Worm (Caenorhabditis elegans) whole organism, L4/young adult: Measurements from ENCODE around the gene F40A3.4.

ENCODE experiments used
- W03F9.2 ChIP-seq: fragments of 150-350 bp; optimal IDR thresholded peaks from 2 replicates; lab custom pipeline; 2014; ENCODE audit warnings: missing biosample characterization, missing genetic modification characterization
- dao-5 ChIP-seq: sonication (generic microtip); optimal IDR thresholded peaks from 2 replicates; lab custom pipeline; 2016; ENCODE audit warnings: missing genotype, missing genetic modification characterization, moderate library complexity, missing compliant biosample characterization
- him-1 ChIP-seq: sonication (generic microtip); optimal IDR thresholded peaks from 2 replicates; lab custom pipeline; 2016; ENCODE audit warnings: missing genotype, missing genetic modification reagents, missing genetic modification characterization, missing compliant biosample characterization

Gene F40A3.4

ce11 chrV:7891230-7891629, 15.7 kb downstream of the F40A3.4 start, which contains the start of gene F40A3.1:
TSS of gene F40A3.1 (plus strand) at chrV:7891530.
- TF ChIP-seq him-1 (no peak), dao-5 (tag; lab: Kevin White, UChicago) (no peak), W03F9.2 (no peak)

ce11 chrV:7893812-7894381, 18.3 kb downstream of the F40A3.4 start, which contains the start of gene F40A3.6:
TSS of gene F40A3.6 (minus strand) at chrV:7893862.
- TF ChIP-seq dao-5 (tag; lab: Kevin White, UChicago) (no peak), W03F9.2 (no peak), him-1 (no peak)

- TF ChIP-seq dao-5 (tag; lab: Kevin White, UChicago) (no peak), W03F9.2 (no peak), him-1 (no peak)
Observed at ce11 chrV:7899761-7900160, 24.2 kb downstream of the F40A3.4 start, which contains the start of gene F40A3.7. TSS of gene F40A3.7 (minus strand) at chrV:7899861.

- no peak for TF ChIP-seq him-1
- TF ChIP-seq W03F9.2, result no peak
- no peak for TF ChIP-seq dao-5 (tag; lab: Kevin White, UChicago)
Observed at ce11 chrV:7901222-7901621, 25.7 kb downstream of the F40A3.4 start.

ce11 chrV:7904389-7904788, 28.8 kb downstream of the F40A3.4 start:
- TF ChIP-seq W03F9.2, result no peak
- no peak for TF ChIP-seq dao-5 (tag; lab: Kevin White, UChicago)
- no peak for TF ChIP-seq him-1

- TF ChIP-seq dao-5 (tag; lab: Kevin White, UChicago) (no peak), him-1 (no peak), W03F9.2 (no peak)
Observed at ce11 chrV:7908431-7908830, 32.9 kb downstream of the F40A3.4 start.

- TF ChIP-seq him-1, result no peak
- no peak for TF ChIP-seq dao-5 (tag; lab: Kevin White, UChicago)
- no peak for TF ChIP-seq W03F9.2
Observed at ce11 chrV:7925483-7925882, 49.9 kb downstream of the F40A3.4 start, which contains the start of gene srsx-7. TSS of gene srsx-7 (plus strand) at chrV:7925783.
